Fruit fly (Drosophila melanogaster) whole organism, pupa: ENCODE measurements around the gene SCCRO.

ENCODE experiments used
- CG10348 ChIP-seq: fragments of 200-800 bp; sonication (Bioruptor generic); IDR thresholded peaks from 2 replicates; pipeline ENCODE4 v1.3.6; 2022; ENCODE audit warnings: missing biosample characterization, missing genetic modification characterization
- CG12605 ChIP-seq: fragments of 200-800 bp; sonication (Bioruptor generic); IDR thresholded peaks from 2 replicates; pipeline ENCODE4 v1.3.6; 2022; ENCODE audit warnings: missing biosample characterization, missing genetic modification characterization
- CG13204 ChIP-seq: fragments of 200-800 bp; sonication (Bioruptor generic); optimal IDR thresholded peaks from 2 replicates; lab custom pipeline; 2018; ENCODE audit warnings: missing biosample characterization, mild to moderate bottlenecking, missing genetic modification characterization, moderate library complexity
- CG14655 ChIP-seq: fragments of 200-800 bp; sonication (Bioruptor generic); optimal IDR thresholded peaks from 3 replicates; lab custom pipeline; 2017; ENCODE audit warnings: mild to moderate bottlenecking, missing biosample characterization, missing genetic modification reagents, missing genetic modification characterization
- CG15710 ChIP-seq: fragments of 200-800 bp; sonication (Bioruptor generic); optimal IDR thresholded peaks from 2 replicates; lab custom pipeline; 2018; ENCODE audit warnings: missing biosample characterization, mild to moderate bottlenecking, missing genetic modification characterization, moderate library complexity
- CG17806 ChIP-seq: fragments of 200-800 bp; sonication (Bioruptor generic); optimal IDR thresholded peaks from 2 replicates; lab custom pipeline; 2018; ENCODE audit warnings: missing biosample characterization, mild to moderate bottlenecking, missing genetic modification characterization, moderate library complexity
- CG32121 ChIP-seq: fragments of 200-800 bp; sonication (Bioruptor generic); IDR thresholded peaks from 2 replicates; pipeline ENCODE4 v1.3.6; 2022; ENCODE audit warnings: missing biosample characterization, missing genetic modification characterization
- CG34367 ChIP-seq: fragments of 200-800 bp; sonication (Bioruptor generic); optimal IDR thresholded peaks from 2 replicates; lab custom pipeline; 2018; ENCODE audit warnings: missing biosample characterization, mild to moderate bottlenecking, missing genetic modification characterization
- CG4496 ChIP-seq: fragments of 200-800 bp; sonication (Bioruptor generic); IDR thresholded peaks from 3 replicates; pipeline ENCODE4 v1.3.6; 2022; ENCODE audit warnings: missing biosample characterization, missing genetic modification characterization
- CG8159 ChIP-seq: fragments of 200-800 bp; sonication (Bioruptor generic); optimal IDR thresholded peaks from 3 replicates; lab custom pipeline; 2018; ENCODE audit warnings: missing biosample characterization, mild to moderate bottlenecking, missing genetic modification characterization, moderate library complexity
- CG8301 ChIP-seq: fragments of 200-800 bp; sonication (Bioruptor generic); optimal IDR thresholded peaks from 2 replicates; lab custom pipeline; 2018; ENCODE audit warnings: missing biosample characterization, mild to moderate bottlenecking, missing genetic modification characterization
- CG9948 ChIP-seq: fragments of 200-800 bp; sonication (Bioruptor generic); optimal IDR thresholded peaks from 2 replicates; lab custom pipeline; 2018; ENCODE audit warnings: missing biosample characterization, mild to moderate bottlenecking, missing genetic modification characterization, moderate library complexity
- D1 ChIP-seq: fragments of 200-800 bp; sonication (Bioruptor generic); optimal IDR thresholded peaks from 2 replicates; lab custom pipeline; 2018; ENCODE audit warnings: missing biosample characterization, mild to moderate bottlenecking, missing genetic modification characterization, moderate library complexity
- EcR ChIP-seq: fragments of 200-800 bp; sonication (Bioruptor generic); optimal IDR thresholded peaks from 3 replicates; lab custom pipeline; 2019; ENCODE audit warnings: missing biosample characterization, missing genetic modification characterization, mild to moderate bottlenecking, moderate library complexity, missing genetic modification reagents
- Ets98B ChIP-seq: fragments of 200-800 bp; sonication (Bioruptor generic); IDR thresholded peaks from 2 replicates; pipeline ENCODE4 v1.3.6; 2022; ENCODE audit warnings: missing biosample characterization, missing genetic modification characterization
- Pif1A ChIP-seq: fragments of 200-800 bp; sonication (Bioruptor generic); optimal IDR thresholded peaks from 3 replicates; lab custom pipeline; 2016; ENCODE audit warnings: missing biosample characterization, missing genetic modification characterization
- Pif1B ChIP-seq: fragments of 200-800 bp; sonication (Bioruptor generic); optimal IDR thresholded peaks from 3 replicates; lab custom pipeline; 2016; ENCODE audit warnings: missing biosample characterization, missing genetic modification characterization
- Snoo ChIP-seq: fragments of 200-800 bp; sonication (Bioruptor generic); optimal IDR thresholded peaks from 3 replicates; lab custom pipeline; 2017; ENCODE audit warnings: missing biosample characterization, mild to moderate bottlenecking, missing genetic modification characterization, inconsistent platforms
- fd96Ca ChIP-seq: fragments of 200-800 bp; sonication (Bioruptor generic); IDR thresholded peaks from 3 replicates; pipeline ENCODE4 v1.3.6; 2022; ENCODE audit warnings: missing biosample characterization, missing genetic modification characterization
- gl ChIP-seq: fragments of 200-800 bp; sonication (Bioruptor generic); optimal IDR thresholded peaks from 2 replicates; lab custom pipeline; 2018; ENCODE audit warnings: missing biosample characterization, mild to moderate bottlenecking, missing genetic modification characterization
- rn ChIP-seq: fragments of 200-800 bp; sonication (Bioruptor generic); IDR thresholded peaks from 2 replicates; pipeline ENCODE4 v1.3.6; 2022; ENCODE audit warnings: missing biosample characterization, missing genetic modification characterization

Gene SCCRO

dm6 chr3L:15530638-15531225 lies 32.5 kb upstream of the SCCRO start:
- peak; percentile 23 for TF ChIP-seq EcR (GFP tag; lab: Kevin White, UChicago)
- TF ChIP-seq CG13204: no peak
- no peak for TF ChIP-seq Ets98B (GFP tag; lab: Robert Waterston, UW)
- no peak for TF ChIP-seq Pif1B (GFP tag; lab: Kevin White, UChicago)
- TF ChIP-seq CG14655 (GFP tag; lab: Kevin White, UChicago): no peak
- no peak for TF ChIP-seq CG17806
- no peak for TF ChIP-seq CG8301 (tag; lab: Kevin White, UChicago)
- TF ChIP-seq CG12605 (GFP tag; lab: Robert Waterston, UW): no peak
- TF ChIP-seq fd96Ca (GFP tag; lab: Robert Waterston, UW): no peak
- no peak for TF ChIP-seq CG32121 (GFP tag; lab: Robert Waterston, UW)
- peak; percentile 30 for TF ChIP-seq gl (tag; lab: Kevin White, UChicago)
- no peak for TF ChIP-seq CG15710 (tag; lab: Kevin White, UChicago)

- TF ChIP-seq CG8301 (tag; lab: Kevin White, UChicago): no peak
- TF ChIP-seq CG4496 (GFP tag; lab: Robert Waterston, UW): no peak
- TF ChIP-seq CG13204: no peak
- TF ChIP-seq CG15710 (tag; lab: Kevin White, UChicago): no peak
- no peak for TF ChIP-seq Pif1B (GFP tag; lab: Kevin White, UChicago)
- no peak for TF ChIP-seq CG32121 (GFP tag; lab: Robert Waterston, UW)
- TF ChIP-seq Pif1A: no peak
- TF ChIP-seq CG34367 (tag; lab: Kevin White, UChicago): no peak
- TF ChIP-seq fd96Ca (GFP tag; lab: Robert Waterston, UW): no peak
- no peak for TF ChIP-seq CG17806
- TF ChIP-seq gl (tag; lab: Kevin White, UChicago): no peak
- no peak for TF ChIP-seq EcR (GFP tag; lab: Kevin White, UChicago)
- TF ChIP-seq Snoo (tag; lab: Kevin White, UChicago): no peak
- no peak for TF ChIP-seq Ets98B (GFP tag; lab: Robert Waterston, UW)
- no peak for TF ChIP-seq D1
- no peak for TF ChIP-seq CG12605 (GFP tag; lab: Robert Waterston, UW)
- no peak for TF ChIP-seq CG9948 (tag; lab: Kevin White, UChicago)
- no peak for TF ChIP-seq CG10348 (GFP tag; lab: Robert Waterston, UW)
Measured at dm6 chr3L:15531423-15532325, 31.6 kb upstream of the SCCRO start, which contains the start of gene CG43248. Gene CG43248, minus strand, starts transcription at chr3L:15531473.

- TF ChIP-seq CG12605 (GFP tag; lab: Robert Waterston, UW) (peak; percentile 40), CG9948 (tag; lab: Kevin White, UChicago) (peak; percentile 45), fd96Ca (GFP tag; lab: Robert Waterston, UW) (peak; percentile 51; the same call in 2 of the 3 replicates), Pif1B (GFP tag; lab: Kevin White, UChicago) (no peak), Ets98B (GFP tag; lab: Robert Waterston, UW) (peak; percentile 64; the same call in 1 of the 2 replicates), CG14655 (GFP tag; lab: Kevin White, UChicago) (peak; percentile 79), CG34367 (tag; lab: Kevin White, UChicago) (no peak), CG15710 (tag; lab: Kevin White, UChicago) (peak; percentile 9), gl (tag; lab: Kevin White, UChicago) (no peak), Pif1A (no peak), CG10348 (GFP tag; lab: Robert Waterston, UW) (0 out of 2 replicates have a peak, but pooled peaks have one; percentile 6), D1 (no peak), CG32121 (GFP tag; lab: Robert Waterston, UW) (peak; percentile 50; the same call in 1 of the 2 replicates), CG8301 (tag; lab: Kevin White, UChicago) (peak; percentile 60), EcR (GFP tag; lab: Kevin White, UChicago) (peak; percentile 73), CG13204 (no peak), rn (GFP tag; lab: Robert Waterston, UW) (0 out of 2 replicates have a peak, but pooled peaks have one; percentile 31), CG8159 (peak; percentile 63), CG4496 (GFP tag; lab: Robert Waterston, UW) (peak; percentile 90), CG17806 (peak; percentile 4), Snoo (tag; lab: Kevin White, UChicago) (peak; percentile 3)
- TF ChIP-seq, all 21 proteins: peak for 15
Measured at dm6 chr3L:15532368-15533030, 30.7 kb upstream of the SCCRO start.

dm6 chr3L:15533402-15534129 lies 29.7 kb upstream of the SCCRO start:
- TF ChIP-seq Ets98B (GFP tag; lab: Robert Waterston, UW) (peak; percentile 41), gl (tag; lab: Kevin White, UChicago) (peak; percentile 56), CG14655 (GFP tag; lab: Kevin White, UChicago) (peak; percentile 82), CG8301 (tag; lab: Kevin White, UChicago) (peak; percentile 70), CG9948 (tag; lab: Kevin White, UChicago) (peak; percentile 79), CG17806 (peak; percentile 68), Snoo (tag; lab: Kevin White, UChicago) (peak; percentile 62), CG12605 (GFP tag; lab: Robert Waterston, UW) (peak; percentile 15; the same call in 1 of the 2 replicates), CG34367 (tag; lab: Kevin White, UChicago) (peak; percentile 61), Pif1A (peak; percentile 73), CG10348 (GFP tag; lab: Robert Waterston, UW) (no peak), fd96Ca (GFP tag; lab: Robert Waterston, UW) (peak; percentile 79; the same call in 2 of the 3 replicates), D1 (peak; percentile 48), EcR (GFP tag; lab: Kevin White, UChicago) (peak; percentile 52), Pif1B (GFP tag; lab: Kevin White, UChicago) (peak; percentile 83), CG13204 (peak; percentile 33), rn (GFP tag; lab: Robert Waterston, UW) (no peak), CG32121 (GFP tag; lab: Robert Waterston, UW) (peak; percentile 23; the same call in 1 of the 2 replicates), CG15710 (tag; lab: Kevin White, UChicago) (peak; percentile 67), CG8159 (peak; percentile 69), CG4496 (GFP tag; lab: Robert Waterston, UW) (peak; percentile 60; the same call in 1 of the 3 replicates)
